Worm (Caenorhabditis elegans) whole organism, L4/young adult: ENCODE measurements around the gene mlh-1.

ENCODE experiments used
- W03F9.2 ChIP-seq: fragments of 150-350 bp; optimal IDR thresholded peaks from 2 replicates; lab custom pipeline; 2014; ENCODE audit warnings: missing biosample characterization, missing genetic modification characterization
- him-1 ChIP-seq: sonication (generic microtip); optimal IDR thresholded peaks from 2 replicates; lab custom pipeline; 2016; ENCODE audit warnings: missing genotype, missing genetic modification reagents, missing genetic modification characterization, missing compliant biosample characterization

DNA sequence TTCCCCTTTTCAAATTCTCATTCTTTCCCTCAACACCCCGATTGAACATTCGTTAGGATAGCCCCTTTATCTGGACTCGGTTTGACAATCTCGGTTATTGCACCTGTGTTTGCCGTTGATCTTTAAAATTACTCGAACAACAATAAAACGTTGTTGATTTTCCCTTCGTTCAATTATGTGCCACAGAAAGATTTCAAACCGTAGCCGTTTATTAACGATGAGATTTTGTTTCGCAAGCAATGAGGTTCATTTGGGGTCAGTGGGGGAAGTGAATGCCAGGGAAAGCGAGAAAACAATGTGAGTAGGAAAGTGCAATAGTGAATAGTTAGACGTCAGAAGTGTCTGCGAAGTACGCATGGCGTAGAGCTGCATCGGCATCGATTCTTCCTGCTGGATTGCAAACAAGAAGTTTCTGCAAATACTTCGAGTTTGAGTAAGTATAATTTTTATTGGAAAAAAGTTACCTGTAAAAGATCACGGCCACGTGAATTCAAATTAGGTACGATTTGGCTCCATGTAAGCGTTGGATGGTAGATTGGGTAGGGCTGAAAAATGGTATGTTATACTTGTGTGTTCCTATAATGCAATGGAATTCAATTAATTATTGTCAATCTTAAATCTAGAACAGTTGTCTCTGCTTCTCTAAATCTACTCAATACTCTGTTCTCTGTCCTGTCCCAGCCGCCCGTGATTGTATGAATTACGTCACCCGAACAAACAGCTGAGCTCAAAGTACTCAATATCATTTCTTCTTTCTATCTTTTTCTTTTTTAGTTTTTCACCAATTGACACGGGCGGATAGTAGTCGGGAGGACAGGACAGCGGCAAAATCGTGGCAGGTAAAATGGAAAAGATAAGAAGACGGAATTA is 49.6 kb downstream of the mlh-1 start, which contains the start of gene kel-3:
- peak; percentile 41 for TF ChIP-seq him-1
- peak; percentile 40 for TF ChIP-seq W03F9.2 (tag; lab: Kevin White, UChicago)
